Worm (Caenorhabditis elegans) whole organism, L4 larva: Measurements from ENCODE around the gene C35A5.8.

ENCODE experiments used
- F10B5.3 ChIP-seq: sonication (generic microtip); optimal IDR thresholded peaks from 2 replicates; lab custom pipeline; 2016; ENCODE audit warnings: mild to moderate bottlenecking, missing genetic modification characterization, missing compliant biosample characterization
- F37D6.2 ChIP-seq: sonication (generic microtip); optimal IDR thresholded peaks from 2 replicates; lab custom pipeline; 2016; ENCODE audit warnings: mild to moderate bottlenecking, missing genetic modification characterization, missing compliant biosample characterization
- F44E2.7 ChIP-seq: fragments of 200-800 bp; sonication (Bioruptor generic); IDR thresholded peaks from 2 replicates; pipeline ENCODE4 v2.1.2; 2022; ENCODE audit warnings: missing genetic modification characterization, missing compliant biosample characterization
- F49E8.2 ChIP-seq: sonication (generic microtip); optimal IDR thresholded peaks from 2 replicates; lab custom pipeline; 2016; ENCODE audit warnings: missing compliant biosample characterization, mild to moderate bottlenecking, missing genetic modification characterization, borderline replicate concordance
- R02D3.7 ChIP-seq: fragments of 150-350 bp; sonication (generic microtip); optimal IDR thresholded peaks from 3 replicates; lab custom pipeline; 2014; ENCODE audit warnings: missing biosample characterization, missing genetic modification characterization
- Y48G9A.11 ChIP-seq: fragments of 200-800 bp; sonication (Bioruptor generic); IDR thresholded peaks from 2 replicates; pipeline ENCODE4 v1.3.6; 2022; ENCODE audit warnings: missing genetic modification reagents, missing genetic modification characterization, missing compliant biosample characterization
- Y5F2A.4 ChIP-seq: fragments of 200-800 bp; sonication (Bioruptor generic); optimal IDR thresholded peaks from 2 replicates; lab custom pipeline; 2018; ENCODE audit warnings: mild to moderate bottlenecking, missing genetic modification characterization, missing compliant biosample characterization
- ZK546.5 ChIP-seq, 2 experiments: sonication (generic microtip); optimal IDR thresholded peaks; 2 replicates each; lab custom pipeline; 2017; ENCODE audit warnings: missing biosample characterization in 2 of 2, missing genetic modification characterization in 2 of 2
- aha-1 ChIP-seq: fragments of 150-350 bp; peaks from one replicate; lab custom pipeline; 2014; ENCODE audit warnings: missing biosample characterization, missing genetic modification characterization
- attf-4 ChIP-seq: sonication (generic microtip); optimal IDR thresholded peaks from 3 replicates; lab custom pipeline; 2017; ENCODE audit warnings: missing biosample characterization, missing genetic modification characterization
- ceh-28 ChIP-seq: fragments of 150-350 bp; optimal IDR thresholded peaks from 2 replicates; lab custom pipeline; 2014; ENCODE audit warnings: missing biosample characterization, missing genetic modification reagents, missing genetic modification characterization
- ceh-32 ChIP-seq: sonication (generic microtip); optimal IDR thresholded peaks from 2 replicates; lab custom pipeline; 2016; ENCODE audit warnings: mild to moderate bottlenecking, missing genetic modification characterization, missing compliant biosample characterization; ENCODE audit not compliant: poor library complexity
- ceh-82 ChIP-seq: sonication (generic microtip); optimal IDR thresholded peaks from 2 replicates; lab custom pipeline; 2017; ENCODE audit warnings: missing biosample characterization, missing genetic modification characterization
- ces-1 ChIP-seq: fragments of 150-350 bp; sonication (generic microtip); optimal IDR thresholded peaks from 4 replicates; lab custom pipeline; 2014; ENCODE audit warnings: missing biosample characterization, missing genetic modification reagents, missing genetic modification characterization
- cey-2 ChIP-seq: sonication (generic microtip); optimal IDR thresholded peaks from 3 replicates; lab custom pipeline; 2017; ENCODE audit warnings: missing genetic modification characterization, mild to moderate bottlenecking, missing compliant biosample characterization, antibody characterized with exemption, borderline replicate concordance; ENCODE audit not compliant: insufficient read depth
- ctbp-1 ChIP-seq: fragments of 200-800 bp; sonication (Bioruptor generic); IDR thresholded peaks from 2 replicates; pipeline ENCODE4 v1.3.6; 2022; ENCODE audit warnings: missing genetic modification reagents, missing genetic modification characterization, missing compliant biosample characterization
- daf-16 ChIP-seq, 3 experiments: sonication (generic microtip); optimal IDR thresholded peaks; 2 replicates each; lab custom pipeline; 2016 to 2017; ENCODE audit warnings: missing genetic modification characterization in 3 of 3, missing genetic modification reagents in 3 of 3, mild to moderate bottlenecking in 2 of 3, missing compliant biosample characterization in 2 of 3, missing biosample characterization in 1 of 3, moderate library complexity in 1 of 3
- dmd-6 ChIP-seq: fragments of 200-800 bp; sonication (Bioruptor generic); IDR thresholded peaks from 2 replicates; pipeline ENCODE4 v1.3.6; 2022; ENCODE audit warnings: missing genetic modification reagents, missing genetic modification characterization, missing compliant biosample characterization
- dpl-1 ChIP-seq: fragments of 150-350 bp; optimal IDR thresholded peaks from 2 replicates; lab custom pipeline; 2014; ENCODE audit warnings: missing biosample characterization, missing genetic modification reagents, missing genetic modification characterization
- dve-1 ChIP-seq: sonication (generic microtip); optimal IDR thresholded peaks from 2 replicates; lab custom pipeline; 2017; ENCODE audit warnings: antibody characterized with exemption, mild to moderate bottlenecking, missing genetic modification characterization, missing compliant biosample characterization; ENCODE audit not compliant: insufficient read depth
- egl-27 ChIP-seq: sonication (generic microtip); optimal IDR thresholded peaks from 3 replicates; lab custom pipeline; 2017; ENCODE audit warnings: missing biosample characterization, missing genetic modification reagents, missing genetic modification characterization
- fos-1 ChIP-seq: fragments of 150-350 bp; optimal IDR thresholded peaks from 2 replicates; lab custom pipeline; 2014; ENCODE audit warnings: missing biosample characterization, missing genetic modification characterization
- hlh-11 ChIP-seq: fragments of 200-800 bp; sonication (Bioruptor generic); optimal IDR thresholded peaks from 2 replicates; lab custom pipeline; 2018; ENCODE audit warnings: mild to moderate bottlenecking, missing genetic modification characterization, missing compliant biosample characterization
- hlh-30 ChIP-seq: sonication (generic microtip); optimal IDR thresholded peaks from 2 replicates; lab custom pipeline; 2017; ENCODE audit warnings: antibody characterized with exemption, mild to moderate bottlenecking, missing genetic modification characterization, missing compliant biosample characterization; ENCODE audit not compliant: insufficient read depth
- hmg-1.1 ChIP-seq: fragments of 200-800 bp; sonication (Bioruptor generic); IDR thresholded peaks from 2 replicates; pipeline ENCODE4 v1.3.6; 2022; ENCODE audit warnings: missing genetic modification reagents, missing genetic modification characterization, missing compliant biosample characterization
- jun-1 ChIP-seq: fragments of 150-350 bp; optimal IDR thresholded peaks from 2 replicates; lab custom pipeline; 2014; ENCODE audit warnings: missing biosample characterization, missing genetic modification reagents, missing genetic modification characterization
- lin-1 ChIP-seq: fragments of 200-800 bp; sonication (Bioruptor generic); IDR thresholded peaks from 2 replicates; pipeline ENCODE4 v1.3.6; 2022; ENCODE audit warnings: missing genetic modification reagents, missing genetic modification characterization, missing compliant biosample characterization
- lin-13 ChIP-seq: fragments of 150-350 bp; optimal IDR thresholded peaks from 2 replicates; lab custom pipeline; 2014; ENCODE audit warnings: missing biosample characterization, missing genetic modification reagents, missing genetic modification characterization
- lir-3 ChIP-seq: sonication (generic microtip); optimal IDR thresholded peaks from 2 replicates; lab custom pipeline; 2016; ENCODE audit warnings: mild to moderate bottlenecking, missing genetic modification characterization, missing compliant biosample characterization
- madf-9 ChIP-seq: fragments of 200-800 bp; sonication (Bioruptor generic); conservative IDR thresholded peaks from 2 replicates; pipeline ENCODE4 v1.3.6; 2022; ENCODE audit warnings: missing genetic modification reagents, missing genetic modification characterization, missing compliant biosample characterization
- mdl-1 ChIP-seq, 2 experiments: fragments of 150-350 bp in 1 of 2; sonication (generic microtip) in 1 of 2; optimal IDR thresholded peaks; 2 replicates each; lab custom pipeline; 2014 to 2017; ENCODE audit warnings: missing biosample characterization in 2 of 2, missing genetic modification characterization in 2 of 2
- mdt-29 ChIP-seq: fragments of 200-800 bp; sonication (Bioruptor generic); IDR thresholded peaks from 2 replicates; pipeline ENCODE4 v1.3.6; 2022; ENCODE audit warnings: missing genetic modification reagents, missing genetic modification characterization, missing compliant biosample characterization
- mep-1 ChIP-seq: fragments of 150-350 bp; sonication (generic microtip); optimal IDR thresholded peaks from 3 replicates; lab custom pipeline; 2014; ENCODE audit warnings: missing biosample characterization, missing genetic modification characterization
- mxl-2 ChIP-seq: fragments of 200-800 bp; sonication (Bioruptor generic); conservative IDR thresholded peaks from 2 replicates; pipeline ENCODE4 v1.3.6; 2022; ENCODE audit warnings: missing genetic modification reagents, missing genetic modification characterization, missing compliant biosample characterization
- nhr-10 ChIP-seq: fragments of 150-350 bp; optimal IDR thresholded peaks from 2 replicates; lab custom pipeline; 2014; ENCODE audit warnings: missing biosample characterization, missing genetic modification characterization
- nhr-11 ChIP-seq: fragments of 150-350 bp; optimal IDR thresholded peaks from 2 replicates; lab custom pipeline; 2014; ENCODE audit warnings: missing biosample characterization, missing genetic modification characterization
- nhr-28 ChIP-seq: fragments of 150-350 bp; optimal IDR thresholded peaks from 2 replicates; lab custom pipeline; 2014; ENCODE audit warnings: missing biosample characterization, missing genetic modification characterization
- nhr-42 ChIP-seq: fragments of 200-800 bp; sonication (Bioruptor generic); IDR thresholded peaks from 2 replicates; pipeline ENCODE4 v1.3.6; 2022; ENCODE audit warnings: missing genetic modification characterization, missing compliant biosample characterization
- nhr-48 ChIP-seq: sonication (generic microtip); optimal IDR thresholded peaks from 2 replicates; lab custom pipeline; 2016; ENCODE audit warnings: mild to moderate bottlenecking, missing genetic modification characterization, missing compliant biosample characterization
- nhr-76 ChIP-seq: fragments of 150-350 bp; optimal IDR thresholded peaks from 2 replicates; lab custom pipeline; 2014; ENCODE audit warnings: missing biosample characterization, missing genetic modification characterization
- nhr-77 ChIP-seq: fragments of 150-350 bp; optimal IDR thresholded peaks from 2 replicates; lab custom pipeline; 2014; ENCODE audit warnings: missing biosample characterization, missing genetic modification characterization
- pha-4 ChIP-seq, 2 experiments: fragments of 150-350 bp in 1 of 2; fragments of 200-800 bp in 1 of 2; sonication (Bioruptor generic) in 1 of 2; IDR thresholded peaks in 1 of 2; optimal IDR thresholded peaks in 1 of 2; 2 replicates each; pipeline versions ENCODE4 v1.3.6 to Lab custom; 2014 to 2022; ENCODE audit warnings: missing genetic modification characterization in 2 of 2, missing genetic modification reagents in 2 of 2, missing biosample characterization in 1 of 2, missing compliant biosample characterization in 1 of 2
- php-3 ChIP-seq: fragments of 200-800 bp; sonication (Bioruptor generic); IDR thresholded peaks from 2 replicates; pipeline ENCODE4 v1.3.6; 2022; ENCODE audit warnings: missing genetic modification reagents, missing genetic modification characterization, missing compliant biosample characterization
- pqm-1 ChIP-seq: sonication (generic microtip); optimal IDR thresholded peaks from 2 replicates; lab custom pipeline; 2017; ENCODE audit warnings: missing biosample characterization, missing genetic modification characterization
- skn-1 ChIP-seq: fragments of 150-350 bp; optimal IDR thresholded peaks from 2 replicates; lab custom pipeline; 2014; ENCODE audit warnings: missing biosample characterization, missing genetic modification characterization
- spr-3 ChIP-seq: fragments of 200-800 bp; sonication (Bioruptor generic); optimal IDR thresholded peaks from 2 replicates; lab custom pipeline; 2018; ENCODE audit warnings: mild to moderate bottlenecking, missing genetic modification characterization, missing compliant biosample characterization
- tag-97 ChIP-seq: fragments of 200-800 bp; sonication (Bioruptor generic); IDR thresholded peaks from 2 replicates; pipeline ENCODE4 v1.3.6; 2022; ENCODE audit warnings: missing genetic modification characterization, missing compliant biosample characterization
- ztf-11 ChIP-seq: fragments of 150-350 bp; optimal IDR thresholded peaks from 2 replicates; lab custom pipeline; 2014; ENCODE audit warnings: missing biosample characterization, missing genetic modification characterization
- ztf-7 ChIP-seq: fragments of 150-350 bp; optimal IDR thresholded peaks from 2 replicates; lab custom pipeline; 2014; ENCODE audit warnings: missing biosample characterization, missing genetic modification characterization

Gene C35A5.8

ce11 chrV:10491443-10491842 is 34.3 kb downstream of the C35A5.8 start, which contains the start of gene aqp-5:
Gene aqp-5, plus strand, starts transcription at chrV:10491743.
- no peak for TF ChIP-seq ces-1
- no peak for TF ChIP-seq mdt-29 (GFP tag; lab: Robert Waterston, UW)
- no peak for TF ChIP-seq F37D6.2 (tag; lab: Kevin White, UChicago)
- TF ChIP-seq F44E2.7 (GFP tag; lab: Robert Waterston, UW), result no peak
- no peak for TF ChIP-seq mdl-1 (tag; optimal IDR thresholded peaks at IDR 0.05; lab: Kevin White, UChicago)
- TF ChIP-seq tag-97, result no peak
- no peak for TF ChIP-seq skn-1
- TF ChIP-seq R02D3.7, result no peak
- no peak for TF ChIP-seq cey-2 (tag; lab: Kevin White, UChicago)
- TF ChIP-seq egl-27, result no peak
- TF ChIP-seq Y48G9A.11 (GFP tag; lab: Robert Waterston, UW), result no peak
- TF ChIP-seq ztf-7 (tag; lab: Kevin White, UChicago), result no peak
- TF ChIP-seq jun-1 (tag; lab: Kevin White, UChicago), result no peak
- no peak for TF ChIP-seq dve-1 (tag; lab: Kevin White, UChicago)
- TF ChIP-seq pha-4 (GFP tag; IDR thresholded peaks at IDR 0.05; lab: Robert Waterston, UW), result no peak
- no peak for TF ChIP-seq pha-4 (tag; optimal IDR thresholded peaks at IDR 0.05; lab: Kevin White, UChicago)
- no peak for TF ChIP-seq ceh-82 (tag; lab: Kevin White, UChicago)
- no peak for TF ChIP-seq dpl-1 (GFP tag; lab: Kevin White, UChicago)
- no peak for TF ChIP-seq hmg-1.1 (GFP tag; lab: Robert Waterston, UW)
- no peak for TF ChIP-seq attf-4

- no peak for TF ChIP-seq Y48G9A.11 (GFP tag; lab: Robert Waterston, UW)
- TF ChIP-seq Y5F2A.4 (GFP tag; lab: Kevin White, UChicago), result no peak
- TF ChIP-seq nhr-10, result no peak
- TF ChIP-seq ceh-32 (tag; lab: Kevin White, UChicago), result no peak
- no peak for TF ChIP-seq ceh-28 (tag; lab: Kevin White, UChicago)
- TF ChIP-seq F10B5.3 (tag; lab: Kevin White, UChicago), result no peak
- TF ChIP-seq hmg-1.1 (GFP tag; lab: Robert Waterston, UW), result no peak
- no peak for TF ChIP-seq lin-1
- TF ChIP-seq mdl-1 (tag; optimal IDR thresholded peaks at IDR 0.05; lab: Kevin White, UChicago), result no peak
- TF ChIP-seq spr-3 (GFP tag; lab: Kevin White, UChicago), result no peak
- TF ChIP-seq aha-1 (tag; lab: Kevin White, UChicago), result no peak
- no peak for TF ChIP-seq lir-3
- no peak for TF ChIP-seq ztf-7 (tag; lab: Kevin White, UChicago)
- TF ChIP-seq fos-1, result no peak
- TF ChIP-seq F49E8.2 (tag; lab: Kevin White, UChicago), result no peak
- TF ChIP-seq nhr-11 (tag; lab: Kevin White, UChicago), result no peak
- TF ChIP-seq nhr-42 (GFP tag; lab: Robert Waterston, UW), result no peak
- TF ChIP-seq lin-13 (GFP tag; lab: Kevin White, UChicago), result no peak
- TF ChIP-seq ZK546.5 (tag; optimal IDR thresholded peaks at IDR 0.05; lab: Kevin White, UChicago), result no peak
- TF ChIP-seq, all 104 proteins: peak for 0
Observed at ce11 chrV:10489998-10490397, 35.7 kb downstream of the C35A5.8 start, which contains the start of gene ncx-5. Gene ncx-5, minus strand, starts transcription at chrV:10490098.

ce11 chrV:10485389-10485788 is 40.3 kb downstream of the C35A5.8 start:
- TF ChIP-seq ctbp-1 (GFP tag; lab: Robert Waterston, UW) (no peak), nhr-76 (tag; lab: Kevin White, UChicago) (no peak), aha-1 (tag; lab: Kevin White, UChicago) (peak; percentile 94), dmd-6 (GFP tag; lab: Robert Waterston, UW) (peak; percentile 31; the same call in 1 of the 2 replicates), R02D3.7 (no peak), skn-1 (no peak), nhr-77 (no peak), nhr-28 (peak; percentile 71), hlh-30 (no peak), mxl-2 (no peak), madf-9 (GFP tag; lab: Robert Waterston, UW) (no peak), hlh-11 (tag; lab: Kevin White, UChicago) (peak; percentile 70), F44E2.7 (GFP tag; lab: Robert Waterston, UW) (no peak), php-3 (GFP tag; lab: Robert Waterston, UW) (peak; percentile 75), daf-16 (GFP tag; optimal IDR thresholded peaks at IDR 0.05; lab: Kevin White, UChicago) (no peak), daf-16 (tag; optimal IDR thresholded peaks at IDR 0.05; lab: Kevin White, UChicago) (peak; percentile 74), mep-1 (tag; lab: Kevin White, UChicago) (no peak), ztf-11 (tag; lab: Kevin White, UChicago) (no peak), nhr-48 (peak; percentile 55), pqm-1 (tag; lab: Kevin White, UChicago) (peak; percentile 53)
